1 fruit fly cellular context compared by ENCODE assay signal in the genomic region with DNA sequence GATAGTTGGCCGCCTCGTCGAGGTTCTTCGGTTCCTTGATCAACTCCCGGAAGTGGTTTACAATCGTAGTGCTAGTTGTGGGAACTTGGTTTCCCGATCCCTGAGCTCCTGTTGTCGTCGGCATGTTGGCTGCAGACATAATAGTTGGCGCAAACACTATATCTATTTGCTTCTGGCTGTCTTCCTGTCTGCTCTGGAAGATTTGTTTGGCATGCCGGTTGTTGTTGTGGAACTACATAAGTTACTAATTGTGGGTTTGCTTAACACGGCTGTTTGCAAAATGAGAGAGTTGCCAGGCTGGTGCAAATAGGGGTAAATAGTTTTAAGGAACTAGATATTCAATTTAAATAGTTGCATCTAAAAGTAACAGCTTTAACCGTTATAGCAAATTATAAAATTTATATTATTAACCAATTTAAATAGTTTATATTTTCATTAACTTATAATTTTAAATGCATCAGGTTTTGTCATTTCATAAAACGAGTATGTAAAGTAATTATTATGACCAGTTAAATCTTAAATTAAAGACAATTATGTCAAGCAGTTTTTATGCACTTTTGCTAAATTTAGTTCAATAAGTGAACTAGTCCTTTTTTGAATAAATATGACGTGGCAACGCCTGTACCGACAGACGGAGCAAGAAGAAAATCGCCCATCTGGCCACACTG.
A peak's percentile ranks its signal among the peaks of the same experiment; 100 is the strongest.
TF ChIP-seq lines count a peak whose summit lies in the region.

A gene (minus strand): TSS at position 287 of the 668 bp plus-strand sequence.
A gene (plus strand): TSS at position 635 of the 668 bp plus-strand sequence.

TF ChIP-seq in whole organism, embryonic, 481 proteins besides CTCF, POLR2A, EP300 and RAD21 (continued from another document and continues in another):
- TF ChIP-seq CG10431 (GFP tag; optimal IDR thresholded peaks at IDR 0.05; lab: Kevin White, UChicago) (peak; percentile 18), pnt (GFP tag; optimal IDR thresholded peaks at IDR 0.05; lab: Kevin White, UChicago) (peak; percentile 2), CG7372 (GFP tag; IDR thresholded peaks at IDR 0.05; lab: Robert Waterston, UW) (peak; percentile 42; the same call in 1 of the 2 replicates), insv (GFP tag; optimal IDR thresholded peaks at IDR 0.05; lab: Kevin White, UChicago) (peak in 1 of 2 experiments; percentile 7), CG6791 (GFP tag; IDR thresholded peaks at IDR 0.05; lab: Robert Waterston, UW; ENCODE audit: partially characterized antibody) (no peak), chif (GFP tag; optimal IDR thresholded peaks at IDR 0.05; lab: Kevin White, UChicago) (no peak), CG8765 (GFP tag; IDR thresholded peaks at IDR 0.05; lab: Robert Waterston, UW) (no peak), cato (GFP tag; optimal IDR thresholded peaks at IDR 0.05; lab: Kevin White, UChicago; ENCODE audit: borderline replicate concordance) (peak; percentile 46), CG16863 (GFP tag; optimal IDR thresholded peaks at IDR 0.05; lab: Kevin White, UChicago) (no peak), Dek (tag; optimal IDR thresholded peaks at IDR 0.05; lab: Kevin White, UChicago) (peak; percentile 65), CoRest (tag; optimal IDR thresholded peaks at IDR 0.05; lab: Kevin White, UChicago) (peak; percentile 86), vfl (GFP tag; optimal IDR thresholded peaks at IDR 0.05; lab: Kevin White, UChicago) (no peak), wdn (GFP tag; IDR thresholded peaks at IDR 0.05; lab: Robert Waterston, UW) (no peak), fu2 (GFP tag; optimal IDR thresholded peaks at IDR 0.05; lab: Kevin White, UChicago) (no peak), sqz (GFP tag; optimal IDR thresholded peaks at IDR 0.05; lab: Kevin White, UChicago) (no peak), CG15696 (tag; optimal IDR thresholded peaks at IDR 0.05; lab: Kevin White, UChicago) (peak; percentile 55), CG7745 (tag; optimal IDR thresholded peaks at IDR 0.05; lab: Kevin White, UChicago) (no peak), CG4424 (GFP tag; optimal IDR thresholded peaks at IDR 0.05; lab: Kevin White, UChicago) (peak; percentile 56), CG9215 (GFP tag; IDR thresholded peaks at IDR 0.05; lab: Robert Waterston, UW) (peak; percentile 43; the same call in 1 of the 2 replicates), stwl (tag; optimal IDR thresholded peaks at IDR 0.05; lab: Kevin White, UChicago) (peak; percentile 82), fd3F (GFP tag; optimal IDR thresholded peaks at IDR 0.05; lab: Kevin White, UChicago) (peak; percentile 53), CG1529 (GFP tag; optimal IDR thresholded peaks at IDR 0.05; lab: Kevin White, UChicago) (no peak), Six4 (GFP tag; optimal IDR thresholded peaks at IDR 0.05; lab: Kevin White, UChicago) (peak; percentile 6), pan (optimal IDR thresholded peaks at IDR 0.05; lab: Kevin White, UChicago) (no peak), pan (GFP tag; optimal IDR thresholded peaks at IDR 0.05 in 1 of 2, IDR thresholded peaks at IDR 0.05 in 1 of 2) (no peak), CG2712 (tag; optimal IDR thresholded peaks at IDR 0.05; lab: Kevin White, UChicago) (peak; percentile 73), CG12155 (GFP tag; optimal IDR thresholded peaks at IDR 0.05; lab: Kevin White, UChicago) (peak; percentile 53), CG8359 (GFP tag; optimal IDR thresholded peaks at IDR 0.05; lab: Kevin White, UChicago; ENCODE audit: borderline replicate concordance) (no peak), disco-r (GFP tag; optimal IDR thresholded peaks at IDR 0.05; lab: Kevin White, UChicago) (no peak), danr (GFP tag; IDR thresholded peaks at IDR 0.05; lab: Robert Waterston, UW) (no peak), prd (optimal IDR thresholded peaks at IDR 0.05; lab: Kevin White, UChicago) (no peak), prd (GFP tag; IDR thresholded peaks at IDR 0.05; lab: Robert Waterston, UW) (peak; percentile 57; the same call in 2 of the 3 replicates), Aef1 (GFP tag; IDR thresholded peaks at IDR 0.05; lab: Robert Waterston, UW) (no peak), phol (tag; optimal IDR thresholded peaks at IDR 0.05; lab: Kevin White, UChicago) (peak; percentile 81), Deaf1 (tag; optimal IDR thresholded peaks at IDR 0.05; lab: Kevin White, UChicago) (no peak), CG12769 (tag; optimal IDR thresholded peaks at IDR 0.05; lab: Kevin White, UChicago) (peak; percentile 14), fd96Cb (tag; optimal IDR thresholded peaks at IDR 0.05; lab: Kevin White, UChicago) (peak; percentile 46), otp (GFP tag; IDR thresholded peaks at IDR 0.05; lab: Robert Waterston, UW) (peak; percentile 31; the same call in 1 of the 3 replicates), CG33213 (GFP tag; optimal IDR thresholded peaks at IDR 0.05; lab: Kevin White, UChicago) (peak; percentile 8), tio (GFP tag; optimal IDR thresholded peaks at IDR 0.05; lab: Kevin White, UChicago) (peak; percentile 69), scrt (GFP tag; optimal IDR thresholded peaks at IDR 0.05; lab: Kevin White, UChicago) (no peak), CG3281 (GFP tag; optimal IDR thresholded peaks at IDR 0.05; lab: Kevin White, UChicago) (peak; percentile 15), sima (GFP tag; optimal IDR thresholded peaks at IDR 0.05; lab: Kevin White, UChicago) (no peak), CG14014 (GFP tag; IDR thresholded peaks at IDR 0.05; lab: Robert Waterston, UW) (0 out of 2 replicates have a peak, but pooled peaks have one; percentile 52), CG18619 (GFP tag; optimal IDR thresholded peaks at IDR 0.05; lab: Kevin White, UChicago) (peak; percentile 63), CG4707 (GFP tag; optimal IDR thresholded peaks at IDR 0.05; lab: Kevin White, UChicago) (no peak), bsh (GFP tag; optimal IDR thresholded peaks at IDR 0.05; lab: Kevin White, UChicago) (peak in 1 of 2 experiments; percentile 63), salm (tag; optimal IDR thresholded peaks at IDR 0.05; lab: Kevin White, UChicago) (peak; percentile 21), tna (GFP tag; IDR thresholded peaks at IDR 0.05; lab: Robert Waterston, UW; ENCODE audit: partially characterized antibody) (no peak), CG5245 (GFP tag; optimal IDR thresholded peaks at IDR 0.05; lab: Kevin White, UChicago) (peak; percentile 7), Blimp-1 (GFP tag; optimal IDR thresholded peaks at IDR 0.05; lab: Kevin White, UChicago) (no peak), sr (GFP tag; IDR thresholded peaks at IDR 0.05; lab: Robert Waterston, UW) (no peak), pum (GFP tag; optimal IDR thresholded peaks at IDR 0.05; lab: Kevin White, UChicago) (no peak), Bteb2 (GFP tag; optimal IDR thresholded peaks at IDR 0.05; lab: Kevin White, UChicago) (peak; percentile 21), pb (GFP tag; optimal IDR thresholded peaks at IDR 0.05; lab: Kevin White, UChicago) (no peak), Doc2 (GFP tag; IDR thresholded peaks at IDR 0.05; lab: Robert Waterston, UW) (no peak), caup (GFP tag; optimal IDR thresholded peaks at IDR 0.05; lab: Kevin White, UChicago; ENCODE audit: severe bottlenecking) (peak; percentile 42), ara (GFP tag; IDR thresholded peaks at IDR 0.05; lab: Robert Waterston, UW) (0 out of 2 replicates have a peak, but pooled peaks have one; percentile 36), CG6813 (GFP tag; optimal IDR thresholded peaks at IDR 0.05; lab: Kevin White, UChicago) (no peak), CG8944 (GFP tag; optimal IDR thresholded peaks at IDR 0.05; lab: Kevin White, UChicago) (peak; percentile 5), CG17361 (GFP tag; IDR thresholded peaks at IDR 0.05; lab: Robert Waterston, UW) (peak; percentile 80; the same call in 2 of the 3 replicates), gcm (GFP tag; optimal IDR thresholded peaks at IDR 0.05; lab: Kevin White, UChicago) (peak; percentile 47), CG6654 (GFP tag; optimal IDR thresholded peaks at IDR 0.05; lab: Kevin White, UChicago) (no peak), CG17829 (tag; optimal IDR thresholded peaks at IDR 0.05; lab: Kevin White, UChicago) (peak; percentile 70), CG12744 (GFP tag; optimal IDR thresholded peaks at IDR 0.05; lab: Kevin White, UChicago) (no peak), CG11695 (GFP tag; IDR thresholded peaks at IDR 0.05; lab: Robert Waterston, UW) (no peak), bab2 (GFP tag; optimal IDR thresholded peaks at IDR 0.05; lab: Kevin White, UChicago) (peak; percentile 21), sens-2 (GFP tag; IDR thresholded peaks at IDR 0.05; lab: Robert Waterston, UW) (no peak), CG31365 (tag; optimal IDR thresholded peaks at IDR 0.05; lab: Kevin White, UChicago) (no peak), ac (GFP tag; optimal IDR thresholded peaks at IDR 0.05; lab: Kevin White, UChicago) (no peak), CG7271 (tag; optimal IDR thresholded peaks at IDR 0.05; lab: Kevin White, UChicago) (no peak), unpg (GFP tag; optimal IDR thresholded peaks at IDR 0.05; lab: Kevin White, UChicago) (peak; percentile 68), Neu2 (GFP tag; optimal IDR thresholded peaks at IDR 0.05; lab: Kevin White, UChicago; ENCODE audit: borderline replicate concordance) (no peak), CG14050 (GFP tag; IDR thresholded peaks at IDR 0.05; lab: Robert Waterston, UW) (peak; percentile 47; the same call in 1 of the 3 replicates), BtbVII (GFP tag; optimal IDR thresholded peaks at IDR 0.05; lab: Kevin White, UChicago) (no peak), tup (GFP tag; optimal IDR thresholded peaks at IDR 0.05; lab: Kevin White, UChicago) (no peak), CG7839 (tag; optimal IDR thresholded peaks at IDR 0.05; lab: Kevin White, UChicago) (peak; percentile 79), lov (optimal IDR thresholded peaks at IDR 0.05; lab: Kevin White, UChicago) (no peak), lov (GFP tag; IDR thresholded peaks at IDR 0.05; lab: Robert Waterston, UW) (no peak), H2.0 (GFP tag; IDR thresholded peaks at IDR 0.05; lab: Robert Waterston, UW) (peak; percentile 38; the same call in 1 of the 2 replicates), Atf-2 (GFP tag; optimal IDR thresholded peaks at IDR 0.05; lab: Kevin White, UChicago) (no peak), slbo (GFP tag; IDR thresholded peaks at IDR 0.05; lab: Robert Waterston, UW) (peak; percentile 72), sd (tag; optimal IDR thresholded peaks at IDR 0.05; lab: Kevin White, UChicago) (no peak), HHEX (GFP tag; optimal IDR thresholded peaks at IDR 0.05; lab: Kevin White, UChicago) (peak; percentile 41), klu (GFP tag; IDR thresholded peaks at IDR 0.05; lab: Robert Waterston, UW) (no peak), CG13624 (GFP tag; optimal IDR thresholded peaks at IDR 0.05; lab: Kevin White, UChicago) (no peak), ranshi (GFP tag; IDR thresholded peaks at IDR 0.05; lab: Robert Waterston, UW) (no peak), CG6854 (GFP tag; optimal IDR thresholded peaks at IDR 0.05; lab: Kevin White, UChicago) (peak; percentile 1), z (GFP tag; IDR thresholded peaks at IDR 0.05; lab: Robert Waterston, UW) (no peak), Bdp1 (GFP tag; optimal IDR thresholded peaks at IDR 0.05; lab: Kevin White, UChicago) (no peak), CG11398 (GFP tag; optimal IDR thresholded peaks at IDR 0.05; lab: Kevin White, UChicago) (no peak), CG12219 (GFP tag; optimal IDR thresholded peaks at IDR 0.05; lab: Kevin White, UChicago) (peak; percentile 13), chn (GFP tag; optimal IDR thresholded peaks at IDR 0.05; lab: Kevin White, UChicago) (no peak), dati (GFP tag; IDR thresholded peaks at IDR 0.05; lab: Robert Waterston, UW) (no peak), CG17385 (GFP tag; optimal IDR thresholded peaks at IDR 0.05; lab: Kevin White, UChicago) (peak; percentile 52), rib (GFP tag; IDR thresholded peaks at IDR 0.05; lab: Robert Waterston, UW) (no peak), Asciz (GFP tag; optimal IDR thresholded peaks at IDR 0.05; lab: Kevin White, UChicago) (no peak), CG34224 (GFP tag; IDR thresholded peaks at IDR 0.05; lab: Robert Waterston, UW; ENCODE audit: partially characterized antibody) (no peak), ATbp (GFP tag; optimal IDR thresholded peaks at IDR 0.05; lab: Kevin White, UChicago) (no peak), chm (GFP tag; IDR thresholded peaks at IDR 0.05; lab: Robert Waterston, UW) (no peak), ttk (GFP tag; IDR thresholded peaks at IDR 0.05; lab: Robert Waterston, UW) (no peak), Rfx (GFP tag; IDR thresholded peaks at IDR 0.05; lab: Robert Waterston, UW) (no peak; the same call in 1 of the 2 replicates), Hr51 (GFP tag; optimal IDR thresholded peaks at IDR 0.05; lab: Kevin White, UChicago) (peak in 1 of 2 experiments; percentile 77), CG10543 (GFP tag; optimal IDR thresholded peaks at IDR 0.05; lab: Kevin White, UChicago) (peak; percentile 52), jigr1 (GFP tag; IDR thresholded peaks at IDR 0.05; lab: Robert Waterston, UW) (peak; percentile 46; the same call in 1 of the 3 replicates), slp2 (GFP tag; optimal IDR thresholded peaks at IDR 0.05; lab: Kevin White, UChicago) (no peak), CG5953 (GFP tag; IDR thresholded peaks at IDR 0.05; lab: Robert Waterston, UW) (no peak), CG1832 (GFP tag; optimal IDR thresholded peaks at IDR 0.05; lab: Kevin White, UChicago) (no peak), CG4404 (GFP tag; IDR thresholded peaks at IDR 0.05; lab: Robert Waterston, UW) (no peak), pzg (GFP tag; optimal IDR thresholded peaks at IDR 0.05; lab: Kevin White, UChicago) (peak; percentile 54), CG16779 (GFP tag; IDR thresholded peaks at IDR 0.05; lab: Robert Waterston, UW) (no peak), gsb (GFP tag; IDR thresholded peaks at IDR 0.05; lab: Robert Waterston, UW) (no peak), E2f1 (GFP tag; IDR thresholded peaks at IDR 0.05; lab: Robert Waterston, UW) (peak; percentile 32; the same call in 1 of the 2 replicates), CG9609 (GFP tag; optimal IDR thresholded peaks at IDR 0.05; lab: Kevin White, UChicago) (no peak), CG9817 (tag; optimal IDR thresholded peaks at IDR 0.05; lab: Kevin White, UChicago) (peak; percentile 47), CG10147 (GFP tag; optimal IDR thresholded peaks at IDR 0.05; lab: Kevin White, UChicago) (peak; percentile 59), CG13894 (tag; optimal IDR thresholded peaks at IDR 0.05; lab: Kevin White, UChicago) (no peak), B-H1 (GFP tag; IDR thresholded peaks at IDR 0.05; lab: Robert Waterston, UW) (peak; percentile 30; the same call in 1 of the 3 replicates), onecut (GFP tag; IDR thresholded peaks at IDR 0.05; lab: Robert Waterston, UW) (0 out of 2 replicates have a peak, but pooled peaks have one; percentile 18), Camta (GFP tag; optimal IDR thresholded peaks at IDR 0.05; lab: Kevin White, UChicago) (no peak), Ets65A (GFP tag; lab: Kevin White, UChicago) (peak; percentile 60), hth (optimal IDR thresholded peaks at IDR 0.05; lab: Kevin White, UChicago) (no peak), CG14965 (GFP tag; optimal IDR thresholded peaks at IDR 0.05; lab: Kevin White, UChicago; ENCODE audit: borderline replicate concordance) (no peak)
